Fruit fly (Drosophila melanogaster): ENCODE measurements around the gene CG6788.

DNA sequence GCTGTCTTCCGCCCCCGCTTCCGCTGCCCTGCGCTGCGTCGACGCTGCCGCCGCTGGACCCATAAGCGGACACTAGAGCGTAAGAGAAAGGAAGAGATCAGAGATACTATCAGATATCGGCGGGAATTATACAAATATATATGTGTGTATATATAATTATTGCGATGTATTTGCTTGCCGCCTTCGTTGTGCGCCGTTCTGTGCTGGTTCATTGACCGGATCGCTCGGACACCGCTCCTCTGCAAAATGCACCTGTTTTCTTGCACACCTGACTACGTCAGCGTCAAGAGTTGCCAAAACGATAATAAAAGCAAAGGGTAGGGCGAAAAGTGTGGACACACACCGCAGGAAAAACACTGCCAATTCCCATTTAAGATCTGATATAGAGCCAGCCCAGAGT lies 14.6 kb upstream of the CG6788 start:
- TF ChIP-seq psq (optimal IDR thresholded peaks at IDR 0.05) (no peak), EcR (GFP tag; optimal IDR thresholded peaks at IDR 0.05) (peak in 1 of 2 experiments; percentile 55), pan (optimal IDR thresholded peaks at IDR 0.05) (no peak), usp (GFP tag; optimal IDR thresholded peaks at IDR 0.05) (no peak)

All from whole organism.